Worm (Caenorhabditis elegans): ENCODE data around the gene Y57G11C.33.
A peak's percentile ranks its signal among the peaks of the same experiment; 100 is the strongest.

Y57G11C.33 gene

ce11 chrIV:14621117-14621516 is 35.8 kb upstream of the Y57G11C.33 start:
- no peak for TF ChIP-seq che-1 (tag; optimal IDR thresholded peaks at IDR 0.05)
- no peak for TF ChIP-seq nfya-1 (tag; optimal IDR thresholded peaks at IDR 0.05)
- TF ChIP-seq pha-2 (tag; optimal IDR thresholded peaks at IDR 0.05): no peak
- TF ChIP-seq ceh-34 (tag; optimal IDR thresholded peaks at IDR 0.05): no peak

ce11 chrIV:14622109-14622508 is 34.8 kb upstream of the Y57G11C.33 start:
- TF ChIP-seq fkh-10 (GFP tag; optimal IDR thresholded peaks at IDR 0.05) (no peak), nfya-1 (tag; optimal IDR thresholded peaks at IDR 0.05) (peak; percentile 2), unc-42 (tag; optimal IDR thresholded peaks at IDR 0.05) (peak; percentile 12), ceh-18 (tag; optimal IDR thresholded peaks at IDR 0.05) (peak; percentile 10), lim-6 (tag; optimal IDR thresholded peaks at IDR 0.05) (no peak), ref-2 (tag; optimal IDR thresholded peaks at IDR 0.05) (peak; percentile 14)

ce11 chrIV:14631726-14632125 is 25.2 kb upstream of the Y57G11C.33 start:
- TF ChIP-seq mec-3 (tag; optimal IDR thresholded peaks at IDR 0.05; ENCODE audit: borderline replicate concordance) (no peak), nhr-11 (tag; optimal IDR thresholded peaks at IDR 0.05) (no peak), C08G9.2 (tag; optimal IDR thresholded peaks at IDR 0.05) (no peak), dve-1 (tag; optimal IDR thresholded peaks at IDR 0.05) (no peak), pqm-1 (tag; optimal IDR thresholded peaks at IDR 0.05) (no peak), ztf-16 (tag; optimal IDR thresholded peaks at IDR 0.05) (no peak), pax-1 (tag; optimal IDR thresholded peaks at IDR 0.05) (no peak)

- TF ChIP-seq pros-1 (tag; optimal IDR thresholded peaks at IDR 0.05) (no peak), nhr-232 (tag; optimal IDR thresholded peaks at IDR 0.05) (no peak), ttx-3 (tag; optimal IDR thresholded peaks at IDR 0.05) (no peak), rnt-1 (tag; optimal IDR thresholded peaks at IDR 0.05) (no peak), ref-2 (tag; optimal IDR thresholded peaks at IDR 0.05) (no peak), hlh-8 (tag; optimal IDR thresholded peaks at IDR 0.05) (no peak), zip-5 (tag; optimal IDR thresholded peaks at IDR 0.05) (no peak), nfya-1 (tag; optimal IDR thresholded peaks at IDR 0.05) (no peak), nhr-11 (tag; optimal IDR thresholded peaks at IDR 0.05) (no peak), ama-1 (optimal IDR thresholded peaks at IDR 0.05) (no peak), dmd-4 (tag; optimal IDR thresholded peaks at IDR 0.05; ENCODE audit: borderline replicate concordance) (no peak), gmeb-2 (tag; optimal IDR thresholded peaks at IDR 0.05) (no peak), eyg-1 (tag; optimal IDR thresholded peaks at IDR 0.05) (no peak), pag-3 (tag; optimal IDR thresholded peaks at IDR 0.05; ENCODE audit: borderline replicate concordance) (no peak), sdc-2 (tag; optimal IDR thresholded peaks at IDR 0.05) (no peak), tbx-7 (tag; optimal IDR thresholded peaks at IDR 0.05) (no peak), elt-4 (tag; optimal IDR thresholded peaks at IDR 0.05) (no peak), ceh-34 (tag; optimal IDR thresholded peaks at IDR 0.05) (no peak)
These were observed 24.1 kb upstream of the Y57G11C.33 start, which contains the start of gene irld-4 for ce11 chrIV:14632799-14633198. Gene irld-4 (plus strand): TSS chrIV:14633099.

ce11 chrIV:14634826-14635225 is 22.1 kb upstream of the Y57G11C.33 start, which contains the start of gene ule-2:
Gene ule-2 (plus strand): TSS chrIV:14635126.
- TF ChIP-seq F13H6.1 (tag; optimal IDR thresholded peaks at IDR 0.05) (no peak), ahr-1 (tag; optimal IDR thresholded peaks at IDR 0.05) (no peak), nhr-232 (tag; optimal IDR thresholded peaks at IDR 0.05) (no peak), ceh-45 (GFP tag; IDR thresholded peaks at IDR 0.05) (no peak), ceh-48 (tag; optimal IDR thresholded peaks at IDR 0.05) (no peak), ceh-14 (tag; optimal IDR thresholded peaks at IDR 0.05) (no peak), lim-6 (tag; optimal IDR thresholded peaks at IDR 0.05) (no peak), fax-1 (tag; optimal IDR thresholded peaks at IDR 0.05) (no peak), unc-3 (GFP tag; conservative IDR thresholded peaks at IDR 0.05) (no peak), unc-3 (tag; optimal IDR thresholded peaks at IDR 0.05) (no peak)

All from whole organism, late embryonic.